Worm (Caenorhabditis elegans): ENCODE measurements around the gene F53A3.1.

Gene F53A3.1

ce11 chrIII:1926456-1926855, 17.0 kb downstream of the F53A3.1 start (continued):
- TF ChIP-seq let-526 (GFP tag; IDR thresholded peaks at IDR 0.05): 0 out of 2 replicates have a peak, but pooled peaks have one; percentile 34
- no peak for TF ChIP-seq snpc-4 (GFP tag; optimal IDR thresholded peaks at IDR 0.05)
- TF ChIP-seq snpc-4 (tag; optimal IDR thresholded peaks at IDR 0.05): peak in 2 of 4 experiments; percentile 54 to 58
- TF ChIP-seq sea-2 (GFP tag; IDR thresholded peaks at IDR 0.05): no peak
- no peak for TF ChIP-seq egl-18 (GFP tag; IDR thresholded peaks at IDR 0.05)
- TF ChIP-seq D2030.7 (GFP tag; IDR thresholded peaks at IDR 0.05): no peak
- no peak for TF ChIP-seq B0261.1 (tag; optimal IDR thresholded peaks at IDR 0.05)
- no peak for TF ChIP-seq bed-2 (GFP tag; IDR thresholded peaks at IDR 0.05)
- peak; percentile 54; the same call in 1 of the 2 replicates for TF ChIP-seq ekl-4 (GFP tag; IDR thresholded peaks at IDR 0.05)
- TF ChIP-seq K11D2.4 (GFP tag; IDR thresholded peaks at IDR 0.05): peak; percentile 95
- no peak for TF ChIP-seq zim-3 (tag; optimal IDR thresholded peaks at IDR 0.05)
- no peak for TF ChIP-seq F10E7.11 (tag; optimal IDR thresholded peaks at IDR 0.05)
- TF ChIP-seq snpc-3.4 (tag; optimal IDR thresholded peaks at IDR 0.05): no peak
- no peak for TF ChIP-seq F57A8.1 (GFP tag; optimal IDR thresholded peaks at IDR 0.05)
- 0 out of 2 replicates have a peak, but pooled peaks have one; percentile 32 for TF ChIP-seq ztf-6 (GFP tag; IDR thresholded peaks at IDR 0.05)
- no peak for TF ChIP-seq nhr-27 (tag; optimal IDR thresholded peaks at IDR 0.05)
- TF ChIP-seq hsf-1 (GFP tag; IDR thresholded peaks at IDR 0.05): no peak
- TF ChIP-seq F39B2.1 (GFP tag; IDR thresholded peaks at IDR 0.05): no peak
- no peak for TF ChIP-seq xnd-1 (tag; optimal IDR thresholded peaks at IDR 0.05)
- TF ChIP-seq nhr-90 (tag; optimal IDR thresholded peaks at IDR 0.05): no peak
- peak; percentile 95 for TF ChIP-seq lin-40 (tag; optimal IDR thresholded peaks at IDR 0.05)
- TF ChIP-seq mes-4 (tag; optimal IDR thresholded peaks at IDR 0.05): no peak
- peak; percentile 41 for TF ChIP-seq lin-54 (GFP tag; optimal IDR thresholded peaks at IDR 0.05)
- TF ChIP-seq lsl-1 (GFP tag; optimal IDR thresholded peaks at IDR 0.05): no peak
- no peak for TF ChIP-seq him-1 (tag; optimal IDR thresholded peaks at IDR 0.05)
- no peak for TF ChIP-seq madf-3 (GFP tag; IDR thresholded peaks at IDR 0.05)
- TF ChIP-seq nfyb-1 (GFP tag; IDR thresholded peaks at IDR 0.05): peak; percentile 87
- peak; percentile 94 for TF ChIP-seq hmg-1.2 (GFP tag; IDR thresholded peaks at IDR 0.05)
- TF ChIP-seq pbrm-1 (GFP tag; IDR thresholded peaks at IDR 0.05): peak; percentile 68
- no peak for TF ChIP-seq repo-1 (tag; optimal IDR thresholded peaks at IDR 0.05)
- no peak for TF ChIP-seq hlh-12 (tag; optimal IDR thresholded peaks at IDR 0.05)
- no peak for TF ChIP-seq ceh-58 (GFP tag; IDR thresholded peaks at IDR 0.05)
- TF ChIP-seq ztf-18 (tag; optimal IDR thresholded peaks at IDR 0.05): no peak
- peak; percentile 60 for TF ChIP-seq B0035.1 (tag; optimal IDR thresholded peaks at IDR 0.05)
- TF ChIP-seq lir-1 (GFP tag; conservative IDR thresholded peaks at IDR 0.05): 0 out of 2 replicates have a peak, but pooled peaks have one; percentile 12
- TF ChIP-seq dpl-1 (GFP tag; optimal IDR thresholded peaks at IDR 0.05): no peak
- no peak for TF ChIP-seq ceh-79 (tag; optimal IDR thresholded peaks at IDR 0.05)
- TF ChIP-seq zfh-2 (GFP tag; conservative IDR thresholded peaks at IDR 0.05): peak; percentile 98
- peak; percentile 81; the same call in 1 of the 2 replicates for TF ChIP-seq lag-1 (GFP tag; IDR thresholded peaks at IDR 0.05)
- peak; percentile 64; the same call in 1 of the 2 replicates for TF ChIP-seq Y53G8AR.9 (GFP tag; conservative IDR thresholded peaks at IDR 0.05)
- TF ChIP-seq lin-35 (GFP tag; optimal IDR thresholded peaks at IDR 0.05): peak in 1 of 3 experiments; percentile 35
- TF ChIP-seq bed-1 (GFP tag; IDR thresholded peaks at IDR 0.05): no peak
- no peak for TF ChIP-seq dpff-1 (tag; optimal IDR thresholded peaks at IDR 0.05)
- TF ChIP-seq snpc-1.1 (tag; optimal IDR thresholded peaks at IDR 0.05; ENCODE audit: insufficient read depth): no peak
- TF ChIP-seq egrh-3 (GFP tag; IDR thresholded peaks at IDR 0.05): peak; percentile 87
- peak; percentile 57 for TF ChIP-seq rcor-1 (GFP tag; IDR thresholded peaks at IDR 0.05)
- TF ChIP-seq mel-28 (tag; optimal IDR thresholded peaks at IDR 0.05; ENCODE audit: borderline replicate concordance): no peak
- no peak for TF ChIP-seq lsy-27 (tag; optimal IDR thresholded peaks at IDR 0.05; ENCODE audit: borderline replicate concordance, insufficient read depth)
